Worm (Caenorhabditis elegans): ENCODE results near the gene crld-1.

Gene crld-1

DNA sequence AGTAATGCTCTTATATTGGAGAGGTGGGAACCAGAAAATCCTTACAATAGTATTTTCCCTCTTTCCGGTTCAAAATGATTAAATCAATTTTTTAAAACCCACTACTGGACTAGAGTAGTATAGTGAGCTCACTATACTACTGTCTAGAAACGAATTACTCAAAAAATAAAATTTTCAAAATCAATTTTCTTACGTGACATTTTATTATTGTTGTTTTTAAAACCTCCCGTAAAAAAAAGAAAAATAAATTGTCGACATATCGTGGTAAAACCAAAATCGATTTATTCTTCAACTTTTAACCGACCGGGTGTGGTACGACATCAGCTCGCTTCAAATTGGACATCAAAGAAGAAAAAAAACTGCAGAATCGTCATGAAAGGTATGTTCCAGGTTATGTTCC lies 35.2 kb upstream of the crld-1 start, which contains the start of gene F58D2.2:
Gene F58D2.2 (plus strand): TSS at position 301 of the 400 bp plus-strand sequence.
- TF ChIP-seq nhr-28 (tag; optimal IDR thresholded peaks at IDR 0.05): no peak
- TF ChIP-seq unc-62 (GFP tag; optimal IDR thresholded peaks at IDR 0.05): no peak
- no peak for TF ChIP-seq ztf-11 (tag; optimal IDR thresholded peaks at IDR 0.05)
- no peak for TF ChIP-seq unc-39 (tag; optimal IDR thresholded peaks at IDR 0.05)
- TF ChIP-seq lin-32 (GFP tag; optimal IDR thresholded peaks at IDR 0.05): no peak
- no peak for TF ChIP-seq sptf-1 (tag; optimal IDR thresholded peaks at IDR 0.05)
- no peak for TF ChIP-seq flh-1 (GFP tag; optimal IDR thresholded peaks at IDR 0.05)
- no peak for TF ChIP-seq unc-120 (tag; optimal IDR thresholded peaks at IDR 0.05; ENCODE audit: poor library complexity, severe bottlenecking)
- no peak for TF ChIP-seq ceh-43 (GFP tag; optimal IDR thresholded peaks at IDR 0.05)
- no peak for TF ChIP-seq lin-13 (tag; optimal IDR thresholded peaks at IDR 0.05)
- no peak for TF ChIP-seq M03D4.4 (tag; optimal IDR thresholded peaks at IDR 0.05)
- no peak for TF ChIP-seq sem-2 (GFP tag; optimal IDR thresholded peaks at IDR 0.05)
- TF ChIP-seq pha-4 (tag; optimal IDR thresholded peaks at IDR 0.05): no peak
- TF ChIP-seq zip-8 (tag; optimal IDR thresholded peaks at IDR 0.05): no peak
- no peak for TF ChIP-seq nhr-2 (tag; optimal IDR thresholded peaks at IDR 0.05)
- TF ChIP-seq bed-3 (GFP tag; optimal IDR thresholded peaks at IDR 0.05): no peak
- no peak for TF ChIP-seq nhr-76 (tag; optimal IDR thresholded peaks at IDR 0.05)

DNA sequence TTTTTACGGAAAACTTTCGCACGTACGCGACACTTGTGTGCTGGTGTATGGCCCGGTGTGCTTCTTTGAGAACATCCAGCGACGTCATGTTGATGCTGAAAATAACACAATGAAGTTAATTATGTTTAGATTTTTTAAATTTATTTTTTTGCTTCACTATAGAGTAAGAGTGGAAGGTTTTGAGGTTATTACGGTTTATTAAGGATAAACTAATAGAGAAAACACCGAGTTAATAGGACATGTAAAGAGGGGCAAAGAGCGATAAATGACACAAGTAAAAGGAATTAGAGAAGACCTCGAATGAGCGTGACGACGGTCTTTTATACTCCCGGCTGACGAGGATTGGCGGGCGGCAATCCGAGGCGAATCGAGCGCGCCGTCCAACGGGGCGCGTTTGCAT lies 34.7 kb upstream of the crld-1 start, which contains the start of gene F58D2.4:
Gene F58D2.4 (minus strand): TSS at position 101 of the 400 bp plus-strand sequence.
- no peak for TF ChIP-seq ceh-43 (GFP tag; optimal IDR thresholded peaks at IDR 0.05)
- no peak for TF ChIP-seq zip-8 (tag; optimal IDR thresholded peaks at IDR 0.05)
- no peak for TF ChIP-seq unc-39 (tag; optimal IDR thresholded peaks at IDR 0.05)
- no peak for TF ChIP-seq nhr-28 (tag; optimal IDR thresholded peaks at IDR 0.05)
- no peak for TF ChIP-seq mls-2 (tag; optimal IDR thresholded peaks at IDR 0.05)
- no peak for TF ChIP-seq lin-13 (tag; optimal IDR thresholded peaks at IDR 0.05)
- TF ChIP-seq hlh-1 (tag; optimal IDR thresholded peaks at IDR 0.05): no peak
- TF ChIP-seq snpc-4 (tag; optimal IDR thresholded peaks at IDR 0.05): no peak
- no peak for TF ChIP-seq elt-1 (tag; optimal IDR thresholded peaks at IDR 0.05; ENCODE audit: borderline replicate concordance, insufficient read depth)
- TF ChIP-seq nhr-12 (tag; optimal IDR thresholded peaks at IDR 0.05): no peak
- no peak for TF ChIP-seq mep-1 (tag; optimal IDR thresholded peaks at IDR 0.05)
- TF ChIP-seq unc-120 (tag; optimal IDR thresholded peaks at IDR 0.05; ENCODE audit: poor library complexity, severe bottlenecking): no peak
- no peak for TF ChIP-seq ces-1 (GFP tag; optimal IDR thresholded peaks at IDR 0.05)
- no peak for TF ChIP-seq nhr-2 (tag; optimal IDR thresholded peaks at IDR 0.05)

DNA sequence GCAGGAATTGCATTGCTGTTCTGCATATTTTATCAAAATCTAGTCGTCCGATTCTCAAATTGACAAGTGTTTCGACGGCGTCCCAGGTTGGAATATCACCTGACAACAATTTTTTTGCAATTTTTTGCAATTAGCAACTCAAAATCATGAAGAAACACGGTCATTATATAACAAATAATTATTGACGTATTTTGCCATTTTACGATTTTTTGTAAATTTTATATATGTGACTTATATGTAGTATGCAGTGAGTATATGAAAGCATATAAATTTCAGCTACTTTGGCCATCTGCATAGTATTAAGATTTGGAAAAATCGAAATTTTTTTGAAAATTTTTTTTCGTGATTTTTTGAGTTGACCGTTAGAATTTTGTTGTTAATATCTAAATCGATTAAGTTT lies 26.5 kb upstream of the crld-1 start, which contains the start of gene F58D2.3:
Gene F58D2.3 (minus strand): TSS at position 101 of the 400 bp plus-strand sequence.
- TF ChIP-seq drap-1 (GFP tag; optimal IDR thresholded peaks at IDR 0.05) (no peak), mab-5 (tag; optimal IDR thresholded peaks at IDR 0.05) (no peak), unc-62 (GFP tag; optimal IDR thresholded peaks at IDR 0.05) (no peak), ceh-43 (GFP tag; optimal IDR thresholded peaks at IDR 0.05) (no peak), nhr-12 (tag; optimal IDR thresholded peaks at IDR 0.05) (no peak), hlh-1 (tag; optimal IDR thresholded peaks at IDR 0.05) (no peak), ceh-83 (GFP tag; optimal IDR thresholded peaks at IDR 0.05) (no peak), tbx-8 (GFP tag; optimal IDR thresholded peaks at IDR 0.05) (no peak), sptf-1 (tag; optimal IDR thresholded peaks at IDR 0.05) (no peak), elt-1 (tag; optimal IDR thresholded peaks at IDR 0.05; ENCODE audit: borderline replicate concordance, insufficient read depth) (no peak), unc-39 (tag; optimal IDR thresholded peaks at IDR 0.05) (no peak), bed-3 (GFP tag; optimal IDR thresholded peaks at IDR 0.05) (no peak)

DNA sequence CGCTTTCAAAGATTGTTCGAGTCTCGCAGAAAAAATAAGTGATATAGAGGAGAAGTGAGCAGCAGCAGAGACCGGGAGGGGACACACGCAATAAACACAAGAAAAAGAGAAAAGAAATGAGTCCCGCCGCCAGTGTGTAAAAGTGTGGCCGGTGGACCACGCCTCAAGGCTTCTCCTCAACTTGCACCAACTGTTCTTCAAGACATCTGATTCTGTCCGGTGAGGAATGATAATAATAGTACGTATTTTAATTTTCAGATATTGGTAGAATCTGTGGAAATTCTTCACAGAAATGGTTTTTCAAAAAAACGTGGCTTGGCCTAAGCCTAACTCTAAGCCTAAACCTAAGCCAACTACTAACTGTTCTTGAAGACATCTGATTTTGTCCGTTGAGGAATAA lies 25.1 kb upstream of the crld-1 start, which contains the start of gene lev-1:
Gene lev-1 (minus strand): TSS at position 101 of the 400 bp plus-strand sequence.
- TF ChIP-seq hlh-1 (tag; optimal IDR thresholded peaks at IDR 0.05) (peak; percentile 55), nhr-12 (tag; optimal IDR thresholded peaks at IDR 0.05) (no peak), blmp-1 (tag; optimal IDR thresholded peaks at IDR 0.05) (no peak), unc-120 (tag; optimal IDR thresholded peaks at IDR 0.05; ENCODE audit: poor library complexity, severe bottlenecking) (peak; percentile 38)

DNA sequence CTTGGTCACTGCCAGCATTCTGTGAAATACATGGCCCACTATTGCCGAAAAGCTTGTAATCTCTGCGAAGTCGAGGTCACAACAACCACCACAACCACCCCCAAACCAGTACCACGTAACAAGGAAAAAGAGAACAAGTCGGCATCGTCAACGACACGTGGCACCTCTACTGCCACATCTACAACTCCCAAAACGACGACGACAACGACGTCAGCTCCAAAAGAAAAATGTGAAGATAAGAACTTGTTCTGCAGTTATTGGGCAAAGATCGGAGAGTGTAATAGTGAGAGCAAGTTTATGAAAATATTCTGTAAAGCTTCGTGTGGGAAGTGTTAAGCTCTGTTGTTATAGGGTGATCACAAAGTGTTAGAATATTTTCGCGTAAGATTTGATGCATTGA lies 19.1 kb upstream of the crld-1 start:
- TF ChIP-seq unc-62 (GFP tag; optimal IDR thresholded peaks at IDR 0.05) (no peak), flh-1 (GFP tag; optimal IDR thresholded peaks at IDR 0.05) (no peak), drap-1 (GFP tag; optimal IDR thresholded peaks at IDR 0.05) (no peak)

DNA sequence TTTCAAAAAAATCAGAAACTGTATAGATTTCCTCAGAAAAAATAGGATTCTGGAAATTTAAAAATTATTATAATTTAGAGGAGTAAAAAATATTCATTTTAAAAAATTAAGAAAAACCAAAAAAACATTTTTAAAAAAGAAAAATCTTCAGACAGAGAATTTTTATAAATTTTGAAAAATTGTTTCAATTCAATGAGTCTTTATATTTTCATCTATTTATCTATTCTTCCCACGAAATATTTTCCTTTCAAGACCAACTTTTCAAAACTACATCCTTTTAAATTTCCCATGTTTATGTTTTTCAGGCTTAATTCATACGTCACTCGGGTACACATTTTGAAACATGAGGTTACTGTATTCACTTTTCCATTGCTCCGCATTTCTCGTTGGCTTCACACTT lies 16.0 kb upstream of the crld-1 start, which contains the start of gene nas-14:
Gene nas-14 (plus strand): TSS at position 301 of the 400 bp plus-strand sequence.
- TF ChIP-seq blmp-1 (tag; optimal IDR thresholded peaks at IDR 0.05) (no peak), hlh-1 (tag; optimal IDR thresholded peaks at IDR 0.05) (no peak), lsy-2 (tag; optimal IDR thresholded peaks at IDR 0.05) (no peak), sptf-1 (tag; optimal IDR thresholded peaks at IDR 0.05) (no peak), nhr-76 (tag; optimal IDR thresholded peaks at IDR 0.05) (no peak), snpc-4 (tag; optimal IDR thresholded peaks at IDR 0.05) (no peak), elt-3 (tag; optimal IDR thresholded peaks at IDR 0.05) (no peak), nhr-237 (tag; optimal IDR thresholded peaks at IDR 0.05) (no peak), ces-1 (GFP tag; optimal IDR thresholded peaks at IDR 0.05) (no peak), ztf-11 (tag; optimal IDR thresholded peaks at IDR 0.05) (no peak), mab-5 (tag; optimal IDR thresholded peaks at IDR 0.05) (no peak)

Measured in whole organism, mixed stage, embryonic.